Fruit fly (Drosophila melanogaster) whole organism, adult: Measurements from ENCODE around the gene CG31415.

Experiments
- CG11617 ChIP-seq: fragments of 200-800 bp; sonication (Bioruptor generic); optimal IDR thresholded peaks from 2 replicates; lab custom pipeline; 2017; ENCODE audit warnings: mild to moderate bottlenecking, missing biosample characterization, missing genetic modification reagents, missing genetic modification characterization
- CG12768 ChIP-seq: fragments of 200-800 bp; sonication (Bioruptor generic); optimal IDR thresholded peaks from 2 replicates; lab custom pipeline; 2017; ENCODE audit warnings: missing biosample characterization, missing genetic modification characterization, mild to moderate bottlenecking, moderate library complexity, missing genetic modification reagents
- CG14711 ChIP-seq: fragments of 200-800 bp; sonication (Bioruptor generic); optimal IDR thresholded peaks from 2 replicates; lab custom pipeline; 2018; ENCODE audit warnings: missing biosample characterization, mild to moderate bottlenecking, missing genetic modification characterization, moderate library complexity
- CG33017 ChIP-seq: fragments of 200-800 bp; sonication (Bioruptor generic); optimal IDR thresholded peaks from 2 replicates; lab custom pipeline; 2018; ENCODE audit warnings: missing biosample characterization, mild to moderate bottlenecking, missing genetic modification characterization, moderate library complexity
- CG5204 ChIP-seq: fragments of 200-800 bp; sonication (Bioruptor generic); optimal IDR thresholded peaks from 2 replicates; lab custom pipeline; 2016; ENCODE audit warnings: missing biosample characterization, missing genetic modification characterization
- CG7045 ChIP-seq: fragments of 200-800 bp; sonication (Bioruptor generic); optimal IDR thresholded peaks from 2 replicates; lab custom pipeline; 2017; ENCODE audit warnings: missing biosample characterization, mild to moderate bottlenecking, missing genetic modification characterization
- CG7101 ChIP-seq: fragments of 200-800 bp; sonication (Bioruptor generic); optimal IDR thresholded peaks from 2 replicates; lab custom pipeline; 2018; ENCODE audit warnings: missing biosample characterization, mild to moderate bottlenecking, missing genetic modification characterization, moderate library complexity
- Crg-1 ChIP-seq: fragments of 200-800 bp; sonication (Bioruptor generic); optimal IDR thresholded peaks from 2 replicates; lab custom pipeline; 2016; ENCODE audit warnings: missing biosample characterization, missing genetic modification characterization
- bab1 ChIP-seq: fragments of 200-800 bp; sonication (Bioruptor generic); optimal IDR thresholded peaks from 3 replicates; lab custom pipeline; 2019; ENCODE audit warnings: missing biosample characterization, mild to moderate bottlenecking, missing genetic modification characterization, moderate library complexity
- cic ChIP-seq: fragments of 200-800 bp; sonication (Bioruptor generic); optimal IDR thresholded peaks from 2 replicates; lab custom pipeline; 2017; ENCODE audit warnings: missing biosample characterization, mild to moderate bottlenecking, missing genetic modification characterization, moderate library complexity
- cnc ChIP-seq, 2 experiments: fragments of >200 bp; optimal IDR thresholded peaks; 2 replicates each; lab custom pipeline; 2017
- pad ChIP-seq: fragments of 200-800 bp; sonication (Bioruptor generic); optimal IDR thresholded peaks from 3 replicates; lab custom pipeline; 2017; ENCODE audit warnings: missing biosample characterization, missing genetic modification characterization, mild to moderate bottlenecking, moderate library complexity, missing genetic modification reagents
- tj ChIP-seq: fragments of 200-800 bp; sonication (Bioruptor generic); optimal IDR thresholded peaks from 3 replicates; lab custom pipeline; 2017; ENCODE audit warnings: missing biosample characterization, mild to moderate bottlenecking, missing genetic modification characterization, moderate library complexity

DNA sequence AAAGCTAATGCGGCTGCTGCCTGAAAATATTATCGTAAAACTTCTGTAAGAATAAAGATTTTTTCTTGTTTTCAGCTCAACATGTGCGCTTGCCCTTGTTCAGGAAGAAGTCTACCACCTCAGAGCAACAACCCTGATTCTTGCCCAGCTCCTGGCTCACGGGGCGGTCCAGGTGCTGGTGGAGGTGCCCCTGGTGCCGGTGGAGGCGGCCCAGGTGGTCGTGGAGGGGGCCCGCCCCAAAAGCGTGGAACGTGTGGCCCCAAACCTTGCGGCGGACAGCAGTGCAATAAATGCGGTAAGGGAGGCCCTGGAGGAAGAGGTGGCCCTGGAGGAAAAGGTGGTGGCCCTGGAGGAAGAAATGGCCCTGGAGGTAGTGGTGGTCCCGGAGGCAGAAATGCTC is 678 bp downstream of the CG31415 start:
- TF ChIP-seq CG11617 (GFP tag; lab: Kevin White, UChicago), result no peak
- no peak for TF ChIP-seq Crg-1 (GFP tag; lab: Kevin White, UChicago)
- no peak for TF ChIP-seq CG7045
- TF ChIP-seq CG7101, result no peak
- no peak for TF ChIP-seq CG14711
- no peak for TF ChIP-seq cic (GFP tag; lab: Kevin White, UChicago)
- TF ChIP-seq pad, result no peak
- TF ChIP-seq bab1, result no peak
- TF ChIP-seq CG12768 (GFP tag; lab: Kevin White, UChicago), result no peak
- no peak for TF ChIP-seq CG33017
- no peak for TF ChIP-seq cnc (optimal IDR thresholded peaks at IDR 0.05; lab: Kevin White, UChicago)
- TF ChIP-seq tj (GFP tag; lab: Kevin White, UChicago), result no peak
- no peak for TF ChIP-seq CG5204 (GFP tag; lab: Kevin White, UChicago)
